Worm (Caenorhabditis elegans): ENCODE measurements around the gene swt-3.

DNA sequence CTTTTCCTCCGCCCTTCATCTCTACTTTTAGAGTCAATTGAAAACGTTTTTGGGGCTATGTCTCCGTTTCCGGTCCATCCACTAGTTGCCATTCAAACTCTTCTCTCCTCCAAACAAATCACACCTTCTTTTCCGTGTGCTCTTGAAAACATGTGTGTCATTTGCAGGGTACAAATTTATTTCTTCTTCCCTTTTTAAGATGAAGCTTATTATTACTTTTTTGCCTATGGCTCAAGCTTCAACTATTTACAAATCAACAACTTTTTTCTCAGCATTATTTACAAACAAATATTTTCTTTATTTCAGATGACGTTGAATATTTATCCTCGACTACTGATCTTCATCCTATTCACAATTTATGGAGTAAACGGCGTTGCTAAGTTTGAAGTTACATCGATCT is 36.0 kb downstream of the swt-3 start, which contains the start of gene T25B9.3:
- TF ChIP-seq ceh-90 (tag; optimal IDR thresholded peaks at IDR 0.05), result no peak
- TF ChIP-seq nhr-85 (tag), result no peak
- no peak for TF ChIP-seq aha-1 (tag; optimal IDR thresholded peaks at IDR 0.05)
- no peak for TF ChIP-seq C34B4.2 (tag; optimal IDR thresholded peaks at IDR 0.05)
